Fruit fly (Drosophila melanogaster) whole organism, embryonic: ENCODE data around the gene mRpS11.

Source experiments
- ATbp ChIP-seq: fragments of 200-800 bp; sonication (Bioruptor generic); optimal IDR thresholded peaks from 2 replicates; lab custom pipeline; 2017; ENCODE audit warnings: missing biosample characterization, mild to moderate bottlenecking, missing genetic modification characterization, missing genetic modification reagents
- Atf6 ChIP-seq: fragments of 200-800 bp; sonication (Bioruptor generic); IDR thresholded peaks from 2 replicates; pipeline ENCODE4 v1.3.6; 2022; ENCODE audit warnings: missing biosample characterization, missing genetic modification characterization
- CG10147 ChIP-seq: fragments of 200-800 bp; sonication (Bioruptor generic); optimal IDR thresholded peaks from 2 replicates; lab custom pipeline; 2019; ENCODE audit warnings: missing biosample characterization, mild to moderate bottlenecking, missing genetic modification characterization, moderate library complexity
- CG10209 ChIP-seq: fragments of 200-800 bp; sonication (Bioruptor generic); optimal IDR thresholded peaks from 3 replicates; lab custom pipeline; 2017; ENCODE audit warnings: missing biosample characterization, mild to moderate bottlenecking, missing genetic modification characterization, missing genetic modification reagents
- CG12942 ChIP-seq: fragments of 200-800 bp; sonication (Bioruptor generic); optimal IDR thresholded peaks from 3 replicates; lab custom pipeline; 2016; ENCODE audit warnings: missing biosample characterization, missing genetic modification characterization
- CG13624 ChIP-seq: fragments of 200-800 bp; sonication (Bioruptor generic); optimal IDR thresholded peaks from 2 replicates; lab custom pipeline; 2016; ENCODE audit warnings: missing biosample characterization, missing genetic modification characterization
- CG14667 ChIP-seq: fragments of 200-800 bp; sonication (Bioruptor generic); IDR thresholded peaks from 2 replicates; pipeline ENCODE4 v1.3.6; 2022; ENCODE audit warnings: missing biosample characterization, missing genetic modification characterization
- CG15601 ChIP-seq: fragments of 200-800 bp; sonication (Bioruptor generic); optimal IDR thresholded peaks from 3 replicates; lab custom pipeline; 2019; ENCODE audit warnings: missing biosample characterization, mild to moderate bottlenecking, missing genetic modification characterization, moderate library complexity
- CG1647 ChIP-seq: fragments of 200-800 bp; sonication (Bioruptor generic); optimal IDR thresholded peaks from 3 replicates; lab custom pipeline; 2016; ENCODE audit warnings: missing biosample characterization, missing genetic modification characterization
- CG17829 ChIP-seq: fragments of 200-800 bp; optimal IDR thresholded peaks from 2 replicates; lab custom pipeline; 2019; ENCODE audit warnings: missing biosample characterization, mild to moderate bottlenecking, missing genetic modification characterization, moderate library complexity
- CG18262 ChIP-seq: fragments of 200-800 bp; optimal IDR thresholded peaks from 3 replicates; lab custom pipeline; 2019; ENCODE audit warnings: missing biosample characterization, mild to moderate bottlenecking, missing genetic modification characterization, moderate library complexity
- CG18764 ChIP-seq: fragments of 200-800 bp; sonication (Bioruptor generic); optimal IDR thresholded peaks from 3 replicates; lab custom pipeline; 2016; ENCODE audit warnings: missing biosample characterization, missing genetic modification characterization
- CG2678 ChIP-seq: fragments of 200-800 bp; sonication (Bioruptor generic); optimal IDR thresholded peaks from 3 replicates; lab custom pipeline; 2019; ENCODE audit warnings: missing biosample characterization, mild to moderate bottlenecking, missing genetic modification characterization, moderate library complexity
- CG2889 ChIP-seq: fragments of 200-800 bp; sonication (Bioruptor generic); IDR thresholded peaks from 3 replicates; pipeline ENCODE4 v1.3.6; 2022; ENCODE audit warnings: missing biosample characterization, missing genetic modification characterization
- CG31365 ChIP-seq: fragments of 200-800 bp; sonication (Bioruptor generic); optimal IDR thresholded peaks from 2 replicates; lab custom pipeline; 2018; ENCODE audit warnings: missing biosample characterization, mild to moderate bottlenecking, missing genetic modification characterization
- CG3995 ChIP-seq: fragments of 200-800 bp; sonication (Bioruptor generic); optimal IDR thresholded peaks from 3 replicates; lab custom pipeline; 2016; ENCODE audit warnings: missing biosample characterization, missing genetic modification characterization
- CG43689 ChIP-seq: fragments of 200-800 bp; sonication (Bioruptor generic); IDR thresholded peaks from 2 replicates; pipeline ENCODE4 v1.3.6; 2022; ENCODE audit warnings: missing biosample characterization, missing genetic modification characterization
- CG4854 ChIP-seq: fragments of 200-800 bp; sonication (Bioruptor generic); optimal IDR thresholded peaks from 2 replicates; lab custom pipeline; 2016; ENCODE audit warnings: missing biosample characterization, missing genetic modification characterization, inconsistent platforms
- CG9215 ChIP-seq: fragments of 200-800 bp; sonication (Bioruptor generic); IDR thresholded peaks from 2 replicates; pipeline ENCODE4 v1.3.6; 2022; ENCODE audit warnings: missing biosample characterization, missing genetic modification characterization
- CG9609 ChIP-seq: fragments of 200-800 bp; sonication (Bioruptor generic); optimal IDR thresholded peaks from 3 replicates; lab custom pipeline; 2016; ENCODE audit warnings: missing biosample characterization, missing genetic modification characterization
- D ChIP-seq, 2 experiments: fragments of 200-800 bp in 1 of 2; fragments of >200 bp in 1 of 2; sonication (Bioruptor generic) in 1 of 2; optimal IDR thresholded peaks; 2 replicates in 1 of 2; 3 replicates in 1 of 2; lab custom pipeline; 2017; ENCODE audit warnings: mild to moderate bottlenecking in 1 of 2, missing biosample characterization in 1 of 2, missing genetic modification characterization in 1 of 2, missing genetic modification reagents in 1 of 2
- D19A ChIP-seq: fragments of 200-800 bp; optimal IDR thresholded peaks from 3 replicates; lab custom pipeline; 2019; ENCODE audit warnings: missing biosample characterization, mild to moderate bottlenecking, missing genetic modification characterization, moderate library complexity
- Fer1 ChIP-seq: fragments of 200-800 bp; sonication (Bioruptor generic); optimal IDR thresholded peaks from 2 replicates; lab custom pipeline; 2017; ENCODE audit warnings: missing biosample characterization, mild to moderate bottlenecking, missing genetic modification characterization
- HHEX ChIP-seq: fragments of 200-800 bp; sonication (Bioruptor generic); optimal IDR thresholded peaks from 3 replicates; lab custom pipeline; 2017; ENCODE audit warnings: missing biosample characterization, mild to moderate bottlenecking, missing genetic modification characterization, missing genetic modification reagents
- Jarid2 ChIP-seq: fragments of 200-800 bp; sonication (Bioruptor generic); optimal IDR thresholded peaks from 3 replicates; lab custom pipeline; 2017; ENCODE audit warnings: mild to moderate bottlenecking, missing biosample characterization, missing genetic modification reagents, missing genetic modification characterization
- Kr ChIP-seq: fragments of 200-800 bp; sonication (Bioruptor generic); optimal IDR thresholded peaks from 2 replicates; lab custom pipeline; 2017; ENCODE audit warnings: missing biosample characterization, mild to moderate bottlenecking, missing genetic modification characterization
- Lhr ChIP-seq: fragments of 200-800 bp; sonication (Bioruptor generic); optimal IDR thresholded peaks from 3 replicates; lab custom pipeline; 2017; ENCODE audit warnings: mild to moderate bottlenecking, missing biosample characterization, missing genetic modification reagents, missing genetic modification characterization
- MESR4 ChIP-seq: fragments of 200-800 bp; sonication (Bioruptor generic); optimal IDR thresholded peaks from 2 replicates; lab custom pipeline; 2018; ENCODE audit warnings: missing biosample characterization, mild to moderate bottlenecking, missing genetic modification characterization, moderate library complexity
- Myb ChIP-seq: fragments of 200-800 bp; sonication (Bioruptor generic); optimal IDR thresholded peaks from 2 replicates; lab custom pipeline; 2016; ENCODE audit warnings: missing biosample characterization, missing genetic modification characterization
- Neu2 ChIP-seq: fragments of 200-800 bp; sonication (Bioruptor generic); optimal IDR thresholded peaks from 3 replicates; lab custom pipeline; 2016; ENCODE audit warnings: missing biosample characterization, missing genetic modification characterization, borderline replicate concordance
- Opbp ChIP-seq: fragments of 200-800 bp; sonication (Bioruptor generic); IDR thresholded peaks from 3 replicates; pipeline ENCODE4 v1.3.6; 2022; ENCODE audit warnings: missing biosample characterization, missing genetic modification characterization; ENCODE audit not compliant: partially characterized antibody
- Sin3A ChIP-seq: fragments of >200 bp; optimal IDR thresholded peaks from 2 replicates; lab custom pipeline; 2018
- aop ChIP-seq: fragments of 200-800 bp; sonication (Bioruptor generic); IDR thresholded peaks from 2 replicates; pipeline ENCODE4 v1.3.6; 2022; ENCODE audit warnings: missing biosample characterization, missing genetic modification characterization
- bsh ChIP-seq, 2 experiments: fragments of 200-800 bp; sonication (Bioruptor generic); optimal IDR thresholded peaks; 2 replicates each; lab custom pipeline; 2017 to 2018; ENCODE audit warnings: mild to moderate bottlenecking in 2 of 2, missing biosample characterization in 2 of 2, missing genetic modification characterization in 2 of 2, moderate library complexity in 1 of 2
- cas ChIP-seq: fragments of 200-800 bp; sonication (Bioruptor generic); IDR thresholded peaks from 2 replicates; pipeline ENCODE4 v1.3.6; 2022; ENCODE audit warnings: missing biosample characterization, missing genetic modification characterization
- chn ChIP-seq: fragments of 200-800 bp; sonication (Bioruptor generic); optimal IDR thresholded peaks from 2 replicates; lab custom pipeline; 2016; ENCODE audit warnings: missing biosample characterization, missing genetic modification characterization
- corto ChIP-seq: fragments of 200-800 bp; sonication (Bioruptor generic); optimal IDR thresholded peaks from 2 replicates; lab custom pipeline; 2016; ENCODE audit warnings: missing biosample characterization, mild to moderate bottlenecking, missing genetic modification characterization, moderate library complexity
- eve ChIP-seq, 2 experiments: fragments of >200 bp; optimal IDR thresholded peaks; 2 replicates each; lab custom pipeline; 2017; ENCODE audit warnings: missing biosample characterization in 2 of 2, missing genetic modification characterization in 2 of 2
- hth ChIP-seq: fragments of >200 bp; optimal IDR thresholded peaks from 2 replicates; lab custom pipeline; 2017; ENCODE audit warnings: inconsistent platforms
- ind ChIP-seq: fragments of 200-800 bp; sonication (Bioruptor generic); optimal IDR thresholded peaks from 3 replicates; lab custom pipeline; 2016; ENCODE audit warnings: missing biosample characterization, missing genetic modification characterization
- knrl ChIP-seq: fragments of 200-800 bp; sonication (Bioruptor generic); IDR thresholded peaks from 3 replicates; pipeline ENCODE4 v1.3.6; 2022; ENCODE audit warnings: missing biosample characterization, missing genetic modification characterization; ENCODE audit not compliant: partially characterized antibody
- mirr ChIP-seq: fragments of 200-800 bp; sonication (Bioruptor generic); optimal IDR thresholded peaks from 3 replicates; lab custom pipeline; 2018; ENCODE audit warnings: missing biosample characterization, mild to moderate bottlenecking, missing genetic modification characterization
- p53 ChIP-seq: fragments of 200-800 bp; sonication (Bioruptor generic); optimal IDR thresholded peaks from 2 replicates; lab custom pipeline; 2016; ENCODE audit warnings: missing biosample characterization, missing genetic modification characterization
- pfk ChIP-seq: fragments of 200-800 bp; sonication (Bioruptor generic); optimal IDR thresholded peaks from 2 replicates; lab custom pipeline; 2018; ENCODE audit warnings: missing biosample characterization, mild to moderate bottlenecking, missing genetic modification characterization, moderate library complexity
- pum ChIP-seq: fragments of 200-800 bp; sonication (Bioruptor generic); optimal IDR thresholded peaks from 2 replicates; lab custom pipeline; 2016; ENCODE audit warnings: missing biosample characterization, missing genetic modification characterization
- scrt ChIP-seq: fragments of 200-800 bp; sonication (Bioruptor generic); optimal IDR thresholded peaks from 2 replicates; lab custom pipeline; 2018; ENCODE audit warnings: missing biosample characterization, mild to moderate bottlenecking, missing genetic modification characterization, moderate library complexity
- sens-2 ChIP-seq: fragments of 200-800 bp; sonication (Bioruptor generic); IDR thresholded peaks from 2 replicates; pipeline ENCODE4 v1.3.6; 2022; ENCODE audit warnings: missing biosample characterization, missing genetic modification characterization
- stc ChIP-seq: fragments of 200-800 bp; sonication (Bioruptor generic); IDR thresholded peaks from 2 replicates; pipeline ENCODE4 v1.3.6; 2022; ENCODE audit warnings: missing biosample characterization, missing genetic modification characterization
- wek ChIP-seq: fragments of 200-800 bp; sonication (Bioruptor generic); optimal IDR thresholded peaks from 3 replicates; lab custom pipeline; 2018; ENCODE audit warnings: missing biosample characterization, mild to moderate bottlenecking, missing genetic modification characterization, moderate library complexity
- yki ChIP-seq: fragments of >200 bp; optimal IDR thresholded peaks from 3 replicates; lab custom pipeline; 2018

Gene mRpS11

DNA sequence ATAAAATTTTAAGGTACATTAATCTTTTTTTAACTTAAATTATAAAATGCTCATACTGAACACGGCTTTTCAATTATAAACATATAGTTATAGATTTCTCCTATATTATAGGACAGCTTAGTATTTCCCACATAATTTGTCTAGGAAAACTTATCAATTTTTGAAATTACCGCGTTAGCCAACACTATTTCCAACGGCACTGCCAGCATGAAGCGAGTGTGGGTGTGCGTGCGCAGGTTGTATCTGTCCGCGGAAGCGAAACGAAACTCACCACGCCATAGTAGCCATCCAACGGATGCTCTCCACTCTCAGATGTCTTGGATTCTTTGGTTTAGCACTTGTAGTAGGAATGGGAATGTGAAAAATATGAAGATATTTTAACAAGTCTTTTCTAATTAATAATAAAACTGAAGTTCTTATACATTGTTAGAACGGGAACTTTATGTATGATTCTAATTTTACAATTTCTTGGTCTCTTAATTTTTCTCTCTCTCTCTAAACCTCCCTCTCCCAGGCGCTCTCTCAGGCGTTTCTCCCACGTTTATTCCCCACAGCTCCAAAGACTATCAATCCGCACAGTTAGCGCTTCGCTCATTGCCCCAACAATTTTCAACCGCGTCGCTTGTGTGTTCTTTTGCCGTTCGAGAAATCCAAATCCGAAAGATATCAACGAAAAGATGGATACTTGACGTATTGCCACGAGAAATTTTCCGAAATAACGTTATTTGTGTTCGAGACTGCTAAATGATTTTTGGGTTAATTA, 18.9 kb upstream of the mRpS11 start, which contains the start of gene Dad (continued):
- TF ChIP-seq ATbp (no peak), CG43689 (GFP tag; lab: Robert Waterston, UW) (no peak), scrt (peak; percentile 44), Myb (GFP tag; lab: Kevin White, UChicago) (peak; percentile 30), Lhr (no peak), Jarid2 (GFP tag; lab: Kevin White, UChicago) (peak; percentile 94), Neu2 (GFP tag; lab: Kevin White, UChicago) (no peak), CG17829 (tag; lab: Kevin White, UChicago) (no peak), Opbp (GFP tag; lab: Robert Waterston, UW) (0 out of 3 replicates have a peak, but pooled peaks have one; percentile 50), MESR4 (no peak), CG14667 (GFP tag; lab: Robert Waterston, UW) (no peak), mirr (GFP tag; lab: Kevin White, UChicago) (peak; percentile 3), HHEX (GFP tag; lab: Kevin White, UChicago) (no peak), D19A (no peak), eve (GFP tag; optimal IDR thresholded peaks at IDR 0.05; lab: Kevin White, UChicago) (peak in 1 of 2 experiments; percentile 86), aop (no peak), pfk (GFP tag; lab: Kevin White, UChicago) (peak; percentile 43), CG15601 (tag; lab: Kevin White, UChicago) (peak; percentile 40), corto (GFP tag; lab: Kevin White, UChicago) (peak; percentile 76), Fer1 (peak; percentile 29), Sin3A (lab: Kevin White, UChicago) (no peak), ind (no peak), CG2678 (tag; lab: Kevin White, UChicago) (peak; percentile 25), CG12942 (GFP tag; lab: Kevin White, UChicago) (no peak), Kr (no peak), hth (no peak), CG9609 (GFP tag; lab: Kevin White, UChicago) (no peak), D (optimal IDR thresholded peaks at IDR 0.05; lab: Kevin White, UChicago) (no peak), D (GFP tag; optimal IDR thresholded peaks at IDR 0.05; lab: Kevin White, UChicago) (no peak), bsh (GFP tag; optimal IDR thresholded peaks at IDR 0.05; lab: Kevin White, UChicago) (peak in 1 of 2 experiments; percentile 23), CG2889 (no peak), wek (GFP tag; lab: Kevin White, UChicago) (peak; percentile 31), p53 (GFP tag; lab: Kevin White, UChicago) (no peak), cas (GFP tag; lab: Robert Waterston, UW) (no peak), CG13624 (GFP tag; lab: Kevin White, UChicago) (no peak), Atf6 (GFP tag; lab: Robert Waterston, UW) (no peak), CG4854 (GFP tag; lab: Kevin White, UChicago) (peak; percentile 12), yki (lab: Kevin White, UChicago) (peak; percentile 95), pum (GFP tag; lab: Kevin White, UChicago) (no peak), CG1647 (GFP tag; lab: Kevin White, UChicago) (no peak), CG10209 (GFP tag; lab: Kevin White, UChicago) (no peak), knrl (GFP tag; lab: Robert Waterston, UW) (no peak), CG3995 (GFP tag; lab: Kevin White, UChicago) (no peak), CG18262 (tag; lab: Kevin White, UChicago) (peak; percentile 8), CG10147 (peak; percentile 5), CG31365 (peak; percentile 36), CG18764 (GFP tag; lab: Kevin White, UChicago) (no peak), CG9215 (GFP tag; lab: Robert Waterston, UW) (peak; percentile 98), sens-2 (GFP tag; lab: Robert Waterston, UW) (no peak), stc (GFP tag; lab: Robert Waterston, UW) (no peak), chn (no peak)
